Worm (Caenorhabditis elegans): ENCODE data around the gene C34E10.10.

C34E10.10 gene

ce11 chrIII:5245067-5245466 is 17.4 kb upstream of the C34E10.10 start:
- TF ChIP-seq lir-1 (GFP tag; conservative IDR thresholded peaks at IDR 0.05) (no peak), ztf-3 (GFP tag; optimal IDR thresholded peaks at IDR 0.05) (no peak), nfyb-1 (GFP tag; IDR thresholded peaks at IDR 0.05) (no peak), egl-18 (GFP tag; IDR thresholded peaks at IDR 0.05) (no peak), nhr-90 (tag; optimal IDR thresholded peaks at IDR 0.05) (no peak), dpl-1 (GFP tag; optimal IDR thresholded peaks at IDR 0.05) (no peak), sea-2 (GFP tag; IDR thresholded peaks at IDR 0.05) (no peak), ZK185.1 (tag; optimal IDR thresholded peaks at IDR 0.05; ENCODE audit: poor library complexity, severe bottlenecking) (no peak), F22D6.2 (tag; optimal IDR thresholded peaks at IDR 0.05) (no peak), mel-28 (tag; optimal IDR thresholded peaks at IDR 0.05; ENCODE audit: borderline replicate concordance) (no peak), Y53F4B.3 (GFP tag; IDR thresholded peaks at IDR 0.05) (no peak), cebp-1 (GFP tag; IDR thresholded peaks at IDR 0.05) (no peak), cebp-1 (tag; optimal IDR thresholded peaks at IDR 0.05) (no peak), nhr-120 (GFP tag; IDR thresholded peaks at IDR 0.05) (no peak), pha-4 (tag; optimal IDR thresholded peaks at IDR 0.05) (no peak), lag-1 (GFP tag; IDR thresholded peaks at IDR 0.05) (no peak), ama-1 (optimal IDR thresholded peaks at IDR 0.05) (no peak), ama-1 (GFP tag; optimal IDR thresholded peaks at IDR 0.05) (no peak), B0019.2 (GFP tag; conservative IDR thresholded peaks at IDR 0.05) (no peak), aptf-3 (GFP tag; IDR thresholded peaks at IDR 0.05) (no peak)

- TF ChIP-seq nfya-1 (tag; optimal IDR thresholded peaks at IDR 0.05; ENCODE audit: borderline replicate concordance, insufficient read depth) (no peak), Y56A3A.18 (GFP tag; IDR thresholded peaks at IDR 0.05) (no peak), nfyb-1 (GFP tag; IDR thresholded peaks at IDR 0.05) (no peak), F57C9.4 (tag; optimal IDR thresholded peaks at IDR 0.05) (no peak), D2030.7 (GFP tag; IDR thresholded peaks at IDR 0.05) (no peak), B0336.3 (GFP tag; IDR thresholded peaks at IDR 0.05) (no peak), lsy-27 (tag; optimal IDR thresholded peaks at IDR 0.05; ENCODE audit: borderline replicate concordance, insufficient read depth) (no peak), bed-1 (GFP tag; IDR thresholded peaks at IDR 0.05) (no peak), zim-3 (tag; optimal IDR thresholded peaks at IDR 0.05) (no peak), hsf-1 (GFP tag; IDR thresholded peaks at IDR 0.05) (no peak), mcd-1 (GFP tag; IDR thresholded peaks at IDR 0.05) (no peak), sptf-2 (GFP tag; optimal IDR thresholded peaks at IDR 0.05) (no peak), lsl-1 (GFP tag; optimal IDR thresholded peaks at IDR 0.05) (no peak), ceh-91 (GFP tag; IDR thresholded peaks at IDR 0.05) (no peak), F39B2.1 (GFP tag; IDR thresholded peaks at IDR 0.05) (no peak), ztf-3 (GFP tag; optimal IDR thresholded peaks at IDR 0.05) (no peak), fkh-3 (tag; optimal IDR thresholded peaks at IDR 0.05) (no peak), gei-17 (GFP tag; optimal IDR thresholded peaks at IDR 0.05) (no peak), madf-8 (GFP tag; conservative IDR thresholded peaks at IDR 0.05) (no peak)
Observed at ce11 chrIII:5244539-5244938, 16.9 kb upstream of the C34E10.10 start, which contains the start of gene cnd-1. TSS of gene cnd-1 (minus strand) at chrIII:5244639.

ce11 chrIII:5241854-5242253 is 14.2 kb upstream of the C34E10.10 start:
- TF ChIP-seq D2030.7 (GFP tag; IDR thresholded peaks at IDR 0.05) (no peak), nhr-120 (GFP tag; IDR thresholded peaks at IDR 0.05) (no peak), F37B4.10 (GFP tag; IDR thresholded peaks at IDR 0.05) (0 out of 2 replicates have a peak, but pooled peaks have one; percentile 53)
